Fruit fly (Drosophila melanogaster) whole organism, embryonic: Measurements from ENCODE around the gene Reck.

Experiments
- CG10274 ChIP-seq: fragments of 200-800 bp; sonication (Bioruptor generic); optimal IDR thresholded peaks from 3 replicates; lab custom pipeline; 2017; ENCODE audit warnings: missing biosample characterization, mild to moderate bottlenecking, missing genetic modification characterization
- CG10979 ChIP-seq: fragments of 200-800 bp; sonication (Bioruptor generic); optimal IDR thresholded peaks from 2 replicates; lab custom pipeline; 2018; ENCODE audit warnings: missing biosample characterization, mild to moderate bottlenecking, missing genetic modification characterization, moderate library complexity
- CG12219 ChIP-seq: fragments of 200-800 bp; sonication (Bioruptor generic); optimal IDR thresholded peaks from 3 replicates; lab custom pipeline; 2018; ENCODE audit warnings: missing biosample characterization, mild to moderate bottlenecking, missing genetic modification characterization
- CG1233 ChIP-seq: fragments of 200-800 bp; sonication (Bioruptor generic); optimal IDR thresholded peaks from 4 replicates; lab custom pipeline; 2018; ENCODE audit warnings: missing biosample characterization, mild to moderate bottlenecking, missing genetic modification characterization
- CG14050 ChIP-seq: fragments of 200-800 bp; sonication (Bioruptor generic); IDR thresholded peaks from 3 replicates; pipeline ENCODE4 v1.3.6; 2022; ENCODE audit warnings: missing biosample characterization, missing genetic modification characterization
- CG14667 ChIP-seq: fragments of 200-800 bp; sonication (Bioruptor generic); IDR thresholded peaks from 2 replicates; pipeline ENCODE4 v1.3.6; 2022; ENCODE audit warnings: missing biosample characterization, missing genetic modification characterization
- CG15601 ChIP-seq: fragments of 200-800 bp; sonication (Bioruptor generic); optimal IDR thresholded peaks from 3 replicates; lab custom pipeline; 2019; ENCODE audit warnings: missing biosample characterization, mild to moderate bottlenecking, missing genetic modification characterization, moderate library complexity
- CG1832 ChIP-seq: fragments of 200-800 bp; sonication (Bioruptor generic); optimal IDR thresholded peaks from 2 replicates; lab custom pipeline; 2017; ENCODE audit warnings: missing biosample characterization, mild to moderate bottlenecking, missing genetic modification characterization, inconsistent platforms
- CG30403 ChIP-seq: fragments of 200-800 bp; sonication (Bioruptor generic); optimal IDR thresholded peaks from 3 replicates; lab custom pipeline; 2016; ENCODE audit warnings: missing biosample characterization, missing genetic modification characterization
- CG3065 ChIP-seq: fragments of 200-800 bp; sonication (Bioruptor generic); optimal IDR thresholded peaks from 2 replicates; lab custom pipeline; 2016; ENCODE audit warnings: missing biosample characterization, missing genetic modification characterization
- CG31388 ChIP-seq: fragments of 200-800 bp; sonication (Bioruptor generic); optimal IDR thresholded peaks from 2 replicates; lab custom pipeline; 2016; ENCODE audit warnings: missing biosample characterization, missing genetic modification characterization
- CG3726 ChIP-seq: fragments of 200-800 bp; sonication (Bioruptor generic); IDR thresholded peaks from 3 replicates; pipeline ENCODE4, ENCODE4 v1.3.6; 2022; ENCODE audit warnings: missing biosample characterization, missing genetic modification characterization
- CG4854 ChIP-seq: fragments of 200-800 bp; sonication (Bioruptor generic); optimal IDR thresholded peaks from 2 replicates; lab custom pipeline; 2016; ENCODE audit warnings: missing biosample characterization, missing genetic modification characterization, inconsistent platforms
- CG6254 ChIP-seq: fragments of 200-800 bp; sonication (Bioruptor generic); optimal IDR thresholded peaks from 3 replicates; lab custom pipeline; 2017; ENCODE audit warnings: mild to moderate bottlenecking, missing biosample characterization, missing genetic modification reagents, missing genetic modification characterization
- CG6689 ChIP-seq: fragments of 200-800 bp; sonication (Bioruptor generic); IDR thresholded peaks from 2 replicates; pipeline ENCODE4 v1.3.6; 2022; ENCODE audit warnings: missing biosample characterization, missing genetic modification characterization
- CG8089 ChIP-seq: fragments of 200-800 bp; sonication (Bioruptor generic); optimal IDR thresholded peaks from 3 replicates; lab custom pipeline; 2016; ENCODE audit warnings: missing biosample characterization, missing genetic modification characterization
- CG9727 ChIP-seq: fragments of 200-800 bp; sonication (Bioruptor generic); optimal IDR thresholded peaks from 3 replicates; lab custom pipeline; 2017; ENCODE audit warnings: missing biosample characterization, mild to moderate bottlenecking, missing genetic modification characterization
- Dbx ChIP-seq: fragments of 200-800 bp; sonication (Bioruptor generic); IDR thresholded peaks from 3 replicates; pipeline ENCODE4 v1.3.6; 2022; ENCODE audit warnings: missing biosample characterization, missing genetic modification characterization
- GATAe ChIP-seq: fragments of 200-800 bp; sonication (Bioruptor generic); conservative IDR thresholded peaks from 2 replicates; pipeline ENCODE4 v1.3.6; 2022; ENCODE audit warnings: missing biosample characterization, missing genetic modification characterization
- HLH4C ChIP-seq: fragments of 200-800 bp; sonication (Bioruptor generic); IDR thresholded peaks from 3 replicates; pipeline ENCODE4 v1.3.6; 2022; ENCODE audit warnings: missing biosample characterization, missing genetic modification characterization; ENCODE audit not compliant: partially characterized antibody
- HLH54F ChIP-seq: fragments of 200-800 bp; sonication (Bioruptor generic); optimal IDR thresholded peaks from 3 replicates; lab custom pipeline; 2016; ENCODE audit warnings: missing biosample characterization, missing genetic modification characterization
- Hey ChIP-seq: fragments of 200-800 bp; sonication (Bioruptor generic); optimal IDR thresholded peaks from 3 replicates; lab custom pipeline; 2018; ENCODE audit warnings: missing biosample characterization, mild to moderate bottlenecking, missing genetic modification characterization
- Max ChIP-seq: fragments of 200-800 bp; sonication (Bioruptor generic); optimal IDR thresholded peaks from 2 replicates; lab custom pipeline; 2016; ENCODE audit warnings: missing biosample characterization, mild to moderate bottlenecking, missing genetic modification characterization
- Myb ChIP-seq: fragments of 200-800 bp; sonication (Bioruptor generic); optimal IDR thresholded peaks from 2 replicates; lab custom pipeline; 2016; ENCODE audit warnings: missing biosample characterization, missing genetic modification characterization
- Nf-YA ChIP-seq: fragments of 200-800 bp; sonication (Bioruptor generic); IDR thresholded peaks from 2 replicates; pipeline ENCODE4 v1.3.6; 2022; ENCODE audit warnings: missing biosample characterization, missing genetic modification characterization
- Rfx ChIP-seq: fragments of 200-800 bp; sonication (Bioruptor generic); IDR thresholded peaks from 2 replicates; pipeline ENCODE4 v1.3.6; 2022; ENCODE audit warnings: missing biosample characterization, missing genetic modification characterization
- Sin3A ChIP-seq: fragments of >200 bp; optimal IDR thresholded peaks from 2 replicates; lab custom pipeline; 2018
- Ssrp ChIP-seq: fragments of 200-800 bp; sonication (Bioruptor generic); optimal IDR thresholded peaks from 2 replicates; lab custom pipeline; 2018; ENCODE audit warnings: missing biosample characterization, mild to moderate bottlenecking, missing genetic modification characterization, moderate library complexity
- ash1 ChIP-seq: fragments of 200-800 bp; sonication (Bioruptor generic); optimal IDR thresholded peaks from 2 replicates; lab custom pipeline; 2018; ENCODE audit warnings: missing biosample characterization, mild to moderate bottlenecking, missing genetic modification characterization
- crp ChIP-seq, 2 experiments: fragments of 200-800 bp; sonication (Bioruptor generic); optimal IDR thresholded peaks; 2 replicates in 1 of 2; 3 replicates in 1 of 2; lab custom pipeline; 2017; ENCODE audit warnings: missing biosample characterization in 2 of 2, missing genetic modification characterization in 2 of 2, mild to moderate bottlenecking in 1 of 2, moderate library complexity in 1 of 2
- danr ChIP-seq: fragments of 200-800 bp; sonication (Bioruptor generic); IDR thresholded peaks from 2 replicates; pipeline ENCODE4 v1.3.6; 2022; ENCODE audit warnings: missing biosample characterization, missing genetic modification characterization
- dati ChIP-seq: fragments of 200-800 bp; sonication (Bioruptor generic); IDR thresholded peaks from 2 replicates; pipeline ENCODE4 v1.3.6; 2022; ENCODE audit warnings: missing biosample characterization, missing genetic modification characterization
- dm ChIP-seq: fragments of 200-800 bp; sonication (Bioruptor generic); optimal IDR thresholded peaks from 3 replicates; lab custom pipeline; 2016; ENCODE audit warnings: missing biosample characterization, missing genetic modification characterization
- gem ChIP-seq: fragments of 200-800 bp; sonication (Bioruptor generic); optimal IDR thresholded peaks from 2 replicates; lab custom pipeline; 2019; ENCODE audit warnings: missing biosample characterization, mild to moderate bottlenecking, missing genetic modification characterization, moderate library complexity
- inv ChIP-seq: fragments of 200-800 bp; sonication (Bioruptor generic); IDR thresholded peaks from 2 replicates; pipeline ENCODE4 v1.3.6; 2022; ENCODE audit warnings: missing biosample characterization, missing genetic modification characterization; ENCODE audit not compliant: partially characterized antibody
- kah ChIP-seq: fragments of 200-800 bp; sonication (Bioruptor generic); optimal IDR thresholded peaks from 2 replicates; lab custom pipeline; 2018; ENCODE audit warnings: missing biosample characterization, mild to moderate bottlenecking, missing genetic modification characterization
- peb ChIP-seq: fragments of 200-800 bp; sonication (Bioruptor generic); IDR thresholded peaks from 2 replicates; pipeline ENCODE4 v1.3.6; 2022; ENCODE audit warnings: missing biosample characterization, missing genetic modification characterization
- scrt ChIP-seq: fragments of 200-800 bp; sonication (Bioruptor generic); optimal IDR thresholded peaks from 2 replicates; lab custom pipeline; 2018; ENCODE audit warnings: missing biosample characterization, mild to moderate bottlenecking, missing genetic modification characterization, moderate library complexity
- tll ChIP-seq, 2 experiments: fragments of 200-800 bp in 1 of 2; fragments of >200 bp in 1 of 2; sonication (Bioruptor generic) in 1 of 2; optimal IDR thresholded peaks; 2 replicates each; lab custom pipeline; 2017 to 2019; ENCODE audit warnings: missing biosample characterization in 2 of 2, missing genetic modification characterization in 2 of 2, mild to moderate bottlenecking in 1 of 2, moderate library complexity in 1 of 2
- trh ChIP-seq: fragments of 200-800 bp; sonication (Bioruptor generic); optimal IDR thresholded peaks from 2 replicates; lab custom pipeline; 2016; ENCODE audit warnings: missing biosample characterization, missing genetic modification characterization
- unpg ChIP-seq: fragments of 200-800 bp; sonication (Bioruptor generic); optimal IDR thresholded peaks from 3 replicates; lab custom pipeline; 2018; ENCODE audit warnings: missing biosample characterization, mild to moderate bottlenecking, missing genetic modification characterization, moderate library complexity
- vfl ChIP-seq: fragments of 200-800 bp; sonication (Bioruptor generic); optimal IDR thresholded peaks from 2 replicates; lab custom pipeline; 2016; ENCODE audit warnings: missing biosample characterization, missing genetic modification characterization
- zen ChIP-seq: fragments of 200-800 bp; sonication (Bioruptor generic); optimal IDR thresholded peaks from 3 replicates; lab custom pipeline; 2018; ENCODE audit warnings: missing biosample characterization, mild to moderate bottlenecking, missing genetic modification characterization, moderate library complexity

Gene Reck

dm6 chr3L:15011638-15012335 is 2.1 kb downstream of the Reck start (continued):
- TF ChIP-seq Max (GFP tag; lab: Kevin White, UChicago) (peak; percentile 69), kah (GFP tag; lab: Kevin White, UChicago) (peak; percentile 53), CG30403 (peak; percentile 81), CG12219 (GFP tag; lab: Kevin White, UChicago) (peak; percentile 54), tll (GFP tag; optimal IDR thresholded peaks at IDR 0.05; lab: Kevin White, UChicago) (no peak), CG3065 (GFP tag; lab: Kevin White, UChicago) (no peak), Myb (GFP tag; lab: Kevin White, UChicago) (no peak), dm (GFP tag; lab: Kevin White, UChicago) (no peak), vfl (GFP tag; lab: Kevin White, UChicago) (peak; percentile 9), crp (GFP tag; optimal IDR thresholded peaks at IDR 0.05; lab: Kevin White, UChicago) (no peak), zen (peak; percentile 77), CG1233 (GFP tag; lab: Kevin White, UChicago) (peak; percentile 74), Sin3A (no peak), Nf-YA (GFP tag; lab: Robert Waterston, UW) (no peak), ash1 (GFP tag; lab: Kevin White, UChicago) (no peak), HLH54F (no peak), peb (0 out of 2 replicates have a peak, but pooled peaks have one; percentile 49), CG8089 (GFP tag; lab: Kevin White, UChicago) (no peak), inv (GFP tag; lab: Robert Waterston, UW) (no peak), dati (GFP tag; lab: Robert Waterston, UW) (no peak), unpg (GFP tag; lab: Kevin White, UChicago) (peak; percentile 92), trh (peak; percentile 28), HLH4C (GFP tag; lab: Robert Waterston, UW) (no peak), CG14050 (peak; percentile 43; the same call in 1 of the 3 replicates), CG31388 (GFP tag; lab: Kevin White, UChicago) (peak; percentile 74), CG9727 (peak; percentile 81), CG6689 (peak; percentile 78), CG10274 (GFP tag; lab: Kevin White, UChicago) (peak; percentile 2), gem (tag; lab: Kevin White, UChicago) (peak; percentile 93), CG10979 (tag; lab: Kevin White, UChicago) (peak; percentile 78), GATAe (GFP tag; lab: Robert Waterston, UW) (no peak), Dbx (GFP tag; lab: Robert Waterston, UW) (0 out of 3 replicates have a peak, but pooled peaks have one; percentile 18), Hey (tag; lab: Kevin White, UChicago) (no peak), CG4854 (GFP tag; lab: Kevin White, UChicago) (no peak), CG3726 (GFP tag; lab: Robert Waterston, UW) (no peak; the same call in 2 of the 3 replicates), CG1832 (GFP tag; lab: Kevin White, UChicago) (no peak), CG14667 (GFP tag; lab: Robert Waterston, UW) (peak; percentile 39; the same call in 1 of the 2 replicates), Rfx (GFP tag; lab: Robert Waterston, UW) (peak; percentile 75), CG15601 (tag; lab: Kevin White, UChicago) (peak; percentile 72), CG6254 (GFP tag; lab: Kevin White, UChicago) (peak; percentile 49), danr (GFP tag; lab: Robert Waterston, UW) (peak; percentile 39; the same call in 1 of the 2 replicates), scrt (GFP tag; lab: Kevin White, UChicago) (peak; percentile 60), Ssrp (tag; lab: Kevin White, UChicago) (peak; percentile 80)
- TF ChIP-seq, all 482 proteins: peak for 305
